Worm (Caenorhabditis elegans) whole organism, mixed stage, embryonic: Measurements from ENCODE around the gene sec-61.A.
A peak's percentile ranks its signal among the peaks of the same experiment; 100 is the strongest.
"Not testable (repeated sequence)": the region's sequence is repeated elsewhere in the genome, so short reads cannot be mapped to it uniquely, and the experiment has no call there.

Experiments used
- M03D4.4 ChIP-seq: sonication (generic microtip); optimal IDR thresholded peaks from 2 replicates; lab custom pipeline; 2017; ENCODE audit warnings: mild to moderate bottlenecking, missing genetic modification characterization, missing compliant biosample characterization
- bed-3 ChIP-seq: fragments of 200-800 bp; sonication (Bioruptor generic); optimal IDR thresholded peaks from 3 replicates; lab custom pipeline; 2018; ENCODE audit warnings: mild to moderate bottlenecking, missing genetic modification characterization, moderate library complexity, missing compliant biosample characterization
- blmp-1 ChIP-seq: fragments of 150-350 bp; optimal IDR thresholded peaks from 2 replicates; lab custom pipeline; 2014; ENCODE audit warnings: missing biosample characterization, missing genetic modification characterization
- ceh-39 ChIP-seq: fragments of 150-350 bp; optimal IDR thresholded peaks from 2 replicates; lab custom pipeline; 2014; ENCODE audit warnings: missing biosample characterization, missing genetic modification characterization
- ceh-43 ChIP-seq: fragments of 200-800 bp; sonication (Bioruptor generic); optimal IDR thresholded peaks from 2 replicates; lab custom pipeline; 2018; ENCODE audit warnings: mild to moderate bottlenecking, missing genetic modification characterization, moderate library complexity, missing compliant biosample characterization
- ceh-83 ChIP-seq: fragments of 200-800 bp; sonication (Bioruptor generic); optimal IDR thresholded peaks from 2 replicates; lab custom pipeline; 2018; ENCODE audit warnings: mild to moderate bottlenecking, missing genetic modification characterization, missing compliant biosample characterization
- ces-1 ChIP-seq: fragments of 150-350 bp; optimal IDR thresholded peaks from 2 replicates; lab custom pipeline; 2014; ENCODE audit warnings: missing biosample characterization, missing genetic modification reagents, missing genetic modification characterization
- cnd-1 ChIP-seq: fragments of 200-800 bp; sonication (Bioruptor generic); optimal IDR thresholded peaks from 2 replicates; lab custom pipeline; 2018; ENCODE audit warnings: mild to moderate bottlenecking, missing genetic modification characterization, missing compliant biosample characterization
- drap-1 ChIP-seq: fragments of 200-800 bp; sonication (Bioruptor generic); optimal IDR thresholded peaks from 3 replicates; lab custom pipeline; 2018; ENCODE audit warnings: mild to moderate bottlenecking, missing genetic modification characterization, missing compliant biosample characterization
- elt-1 ChIP-seq: sonication (generic microtip); optimal IDR thresholded peaks from 2 replicates; lab custom pipeline; 2017; ENCODE audit warnings: missing genetic modification characterization, mild to moderate bottlenecking, missing compliant biosample characterization, antibody characterized with exemption, moderate library complexity, borderline replicate concordance; ENCODE audit not compliant: insufficient read depth
- elt-3 ChIP-seq: fragments of 150-350 bp; optimal IDR thresholded peaks from 2 replicates; lab custom pipeline; 2014; ENCODE audit warnings: missing biosample characterization, missing genetic modification characterization
- flh-1 ChIP-seq: fragments of 200-800 bp; sonication (Bioruptor generic); optimal IDR thresholded peaks from 2 replicates; lab custom pipeline; 2018; ENCODE audit warnings: mild to moderate bottlenecking, missing genetic modification characterization, moderate library complexity, missing compliant biosample characterization
- ham-2 ChIP-seq: fragments of 200-800 bp; sonication (Bioruptor generic); optimal IDR thresholded peaks from 2 replicates; lab custom pipeline; 2018; ENCODE audit warnings: mild to moderate bottlenecking, missing genetic modification characterization, missing compliant biosample characterization
- hlh-1 ChIP-seq: fragments of 150-350 bp; optimal IDR thresholded peaks from 2 replicates; lab custom pipeline; 2014; ENCODE audit warnings: missing biosample characterization, missing genetic modification reagents, missing genetic modification characterization
- lin-13 ChIP-seq: fragments of 150-350 bp; optimal IDR thresholded peaks from 2 replicates; lab custom pipeline; 2014; ENCODE audit warnings: missing biosample characterization, missing genetic modification characterization
- lin-32 ChIP-seq: fragments of 200-800 bp; sonication (Bioruptor generic); optimal IDR thresholded peaks from 2 replicates; lab custom pipeline; 2018; ENCODE audit warnings: mild to moderate bottlenecking, missing genetic modification characterization, missing compliant biosample characterization
- lsy-2 ChIP-seq: fragments of 150-350 bp; optimal IDR thresholded peaks from 2 replicates; lab custom pipeline; 2014; ENCODE audit warnings: missing biosample characterization, missing genetic modification characterization
- mab-5 ChIP-seq: fragments of 150-350 bp; optimal IDR thresholded peaks from 2 replicates; lab custom pipeline; 2014; ENCODE audit warnings: missing biosample characterization, missing genetic modification characterization
- mep-1 ChIP-seq: fragments of 150-350 bp; optimal IDR thresholded peaks from 2 replicates; lab custom pipeline; 2017; ENCODE audit warnings: missing biosample characterization, missing genetic modification reagents, missing genetic modification characterization, inconsistent platforms
- mls-2 ChIP-seq: sonication (generic microtip); optimal IDR thresholded peaks from 2 replicates; lab custom pipeline; 2016; ENCODE audit warnings: mild to moderate bottlenecking, missing genetic modification characterization, moderate library complexity, missing compliant biosample characterization
- nhr-12 ChIP-seq: fragments of 150-350 bp; optimal IDR thresholded peaks from 2 replicates; lab custom pipeline; 2014; ENCODE audit warnings: missing biosample characterization, missing genetic modification characterization
- nhr-2 ChIP-seq: fragments of 150-350 bp; optimal IDR thresholded peaks from 2 replicates; lab custom pipeline; 2014; ENCODE audit warnings: missing biosample characterization, missing genetic modification characterization
- nhr-237 ChIP-seq: fragments of 150-350 bp; optimal IDR thresholded peaks from 2 replicates; lab custom pipeline; 2014; ENCODE audit warnings: missing biosample characterization, missing genetic modification characterization
- nhr-28 ChIP-seq: fragments of 150-350 bp; optimal IDR thresholded peaks from 2 replicates; lab custom pipeline; 2014; ENCODE audit warnings: missing biosample characterization, missing genetic modification characterization
- nhr-76 ChIP-seq: sonication (generic microtip); optimal IDR thresholded peaks from 2 replicates; lab custom pipeline; 2017; ENCODE audit warnings: missing biosample characterization, missing genetic modification characterization
- pha-4 ChIP-seq: fragments of 150-350 bp; optimal IDR thresholded peaks from 2 replicates; lab custom pipeline; 2018; ENCODE audit warnings: missing biosample characterization, missing genetic modification reagents, missing genetic modification characterization
- sem-2 ChIP-seq: fragments of 200-800 bp; sonication (Bioruptor generic); optimal IDR thresholded peaks from 2 replicates; lab custom pipeline; 2018; ENCODE audit warnings: mild to moderate bottlenecking, missing genetic modification characterization, missing compliant biosample characterization
- snpc-4 ChIP-seq: fragments of 150-350 bp; optimal IDR thresholded peaks from 2 replicates; lab custom pipeline; 2014; ENCODE audit warnings: missing biosample characterization, missing genetic modification characterization
- sptf-1 ChIP-seq: sonication (generic microtip); optimal IDR thresholded peaks from 2 replicates; lab custom pipeline; 2017; ENCODE audit warnings: mild to moderate bottlenecking, missing genetic modification characterization, moderate library complexity, missing compliant biosample characterization
- tbx-8 ChIP-seq: fragments of 200-800 bp; sonication (Bioruptor generic); optimal IDR thresholded peaks from 2 replicates; lab custom pipeline; 2018; ENCODE audit warnings: mild to moderate bottlenecking, missing genetic modification characterization, moderate library complexity, missing compliant biosample characterization
- unc-120 ChIP-seq: sonication (generic microtip); optimal IDR thresholded peaks from 2 replicates; lab custom pipeline; 2017; ENCODE audit warnings: missing genetic modification characterization, missing compliant biosample characterization; ENCODE audit not compliant: poor library complexity, severe bottlenecking
- unc-39 ChIP-seq: fragments of 150-350 bp; optimal IDR thresholded peaks from 2 replicates; lab custom pipeline; 2014; ENCODE audit warnings: missing biosample characterization, missing genetic modification characterization
- unc-62 ChIP-seq: fragments of 150-350 bp; optimal IDR thresholded peaks from 2 replicates; lab custom pipeline; 2014; ENCODE audit warnings: missing biosample characterization, missing genetic modification reagents, missing genetic modification characterization
- zip-8 ChIP-seq: fragments of 150-350 bp; optimal IDR thresholded peaks from 2 replicates; lab custom pipeline; 2014; ENCODE audit warnings: missing biosample characterization, missing genetic modification characterization
- ztf-11 ChIP-seq: fragments of 150-350 bp; optimal IDR thresholded peaks from 2 replicates; lab custom pipeline; 2014; ENCODE audit warnings: missing biosample characterization, missing genetic modification characterization

The sec-61.A gene

ce11 chrIV:14853703-14854102, 28.6 kb upstream of the sec-61.A start, which contains the start of gene Y57G11C.52:
Gene Y57G11C.52, plus strand, starts transcription at chrIV:14854003.
- TF ChIP-seq flh-1 (GFP tag; lab: Kevin White, UChicago), result no peak
- TF ChIP-seq ces-1 (GFP tag; lab: Kevin White, UChicago), result no peak
- no peak for TF ChIP-seq tbx-8
- no peak for TF ChIP-seq zip-8 (tag; lab: Kevin White, UChicago)
- no peak for TF ChIP-seq elt-1 (tag; lab: Kevin White, UChicago)

- TF ChIP-seq ztf-11; ces-1 (GFP tag; lab: Kevin White, UChicago); elt-3 (tag; lab: Kevin White, UChicago): not testable (repeated sequence)
Measured at ce11 chrIV:14843062-14843461, 18.0 kb upstream of the sec-61.A start, which contains the start of gene Y57G11C.20. Gene Y57G11C.20, plus strand, starts transcription at chrIV:14843362.

- TF ChIP-seq M03D4.4 (tag; lab: Kevin White, UChicago) (peak; percentile 83), lsy-2 (tag; lab: Kevin White, UChicago) (peak; percentile 8), nhr-12 (no peak), ham-2 (GFP tag; lab: Kevin White, UChicago) (peak; percentile 70), nhr-76 (tag; lab: Kevin White, UChicago) (no peak), nhr-28 (tag; lab: Kevin White, UChicago) (no peak), elt-3 (tag; lab: Kevin White, UChicago) (no peak), zip-8 (tag; lab: Kevin White, UChicago) (no peak), sem-2 (GFP tag; lab: Kevin White, UChicago) (no peak), ceh-43 (GFP tag; lab: Kevin White, UChicago) (peak; percentile 35), ceh-83 (GFP tag; lab: Kevin White, UChicago) (peak; percentile 85), tbx-8 (peak; percentile 22), nhr-237 (tag; lab: Kevin White, UChicago) (no peak), pha-4 (tag; lab: Kevin White, UChicago) (no peak), unc-120 (tag; lab: Kevin White, UChicago) (peak; percentile 81), mls-2 (tag; lab: Kevin White, UChicago) (peak; percentile 82), ceh-39 (tag; lab: Kevin White, UChicago) (peak; percentile 80), flh-1 (GFP tag; lab: Kevin White, UChicago) (peak; percentile 37), mab-5 (tag; lab: Kevin White, UChicago) (no peak), mep-1 (no peak), snpc-4 (tag; lab: Kevin White, UChicago) (no peak), cnd-1 (peak; percentile 88), lin-13 (tag; lab: Kevin White, UChicago) (peak; percentile 26), blmp-1 (tag; lab: Kevin White, UChicago) (no peak), sptf-1 (tag; lab: Kevin White, UChicago) (peak; percentile 91), ztf-11 (no peak), hlh-1 (tag; lab: Kevin White, UChicago) (no peak), nhr-2 (no peak), elt-1 (tag; lab: Kevin White, UChicago) (peak; percentile 20), unc-39 (tag; lab: Kevin White, UChicago) (no peak), lin-32 (GFP tag; lab: Kevin White, UChicago) (peak; percentile 74), unc-62 (GFP tag; lab: Kevin White, UChicago) (peak; percentile 36), ces-1 (GFP tag; lab: Kevin White, UChicago) (peak; percentile 28), bed-3 (GFP tag; lab: Kevin White, UChicago) (peak; percentile 37), drap-1 (GFP tag; lab: Kevin White, UChicago) (no peak)
Measured at ce11 chrIV:14838095-14838494, 13.0 kb upstream of the sec-61.A start.

- TF ChIP-seq pha-4 (tag; lab: Kevin White, UChicago) (no peak), unc-120 (tag; lab: Kevin White, UChicago) (peak; percentile 76), ces-1 (GFP tag; lab: Kevin White, UChicago) (peak; percentile 79)
Measured at ce11 chrIV:14836885-14837284, 11.8 kb upstream of the sec-61.A start, which contains the start of gene Y57G11C.22. Gene Y57G11C.22, plus strand, starts transcription at chrIV:14837211.
